Worm (Caenorhabditis elegans) whole organism, dauer: ENCODE measurements around the gene F10G7.10.

Source experiments
- unc-62 ChIP-seq: sonication (generic microtip); optimal IDR thresholded peaks from 2 replicates; lab custom pipeline; 2017; ENCODE audit warnings: missing biosample characterization, missing genetic modification reagents, missing genetic modification characterization

Gene F10G7.10

ce11 chrII:4674188-4674587, 51.9 kb downstream of the F10G7.10 start:
- TF ChIP-seq unc-62 (GFP tag; lab: Kevin White, UChicago) = no peak

ce11 chrII:4673670-4674069, 52.4 kb downstream of the F10G7.10 start:
- no peak for TF ChIP-seq unc-62 (GFP tag; lab: Kevin White, UChicago)

ce11 chrII:4673242-4673641, 52.8 kb downstream of the F10G7.10 start:
- no peak for TF ChIP-seq unc-62 (GFP tag; lab: Kevin White, UChicago)

- TF ChIP-seq unc-62 (GFP tag; lab: Kevin White, UChicago) = no peak
Observed at ce11 chrII:4672584-4673110, 53.4 kb downstream of the F10G7.10 start, which contains the start of the genes clec-140 and hmg-11. TSS of gene clec-140 (plus strand) at chrII:4673060. TSS of gene hmg-11 (plus strand) at chrII:4673085.

- TF ChIP-seq unc-62 (GFP tag; lab: Kevin White, UChicago) = no peak
Observed at ce11 chrII:4671692-4672091, 54.4 kb downstream of the F10G7.10 start, which contains the start of gene T05A7.6. TSS of gene T05A7.6 (minus strand) at chrII:4671792.

- no peak for TF ChIP-seq unc-62 (GFP tag; lab: Kevin White, UChicago)
Observed at ce11 chrII:4667572-4667971, 58.5 kb downstream of the F10G7.10 start, which contains the start of gene fut-5. TSS of gene fut-5 (minus strand) at chrII:4667672.

ce11 chrII:4665359-4665758, 60.7 kb downstream of the F10G7.10 start, which contains the start of gene T05A7.11:
TSS of gene T05A7.11 (minus strand) at chrII:4665459.
- TF ChIP-seq unc-62 (GFP tag; lab: Kevin White, UChicago) = no peak
